Fruit fly (Drosophila melanogaster) whole organism, embryonic: Measurements from ENCODE around the gene CG31139.

ENCODE experiments used
- B-H1 ChIP-seq: fragments of 200-800 bp; sonication (Bioruptor generic); IDR thresholded peaks from 3 replicates; pipeline ENCODE4 v1.3.6; 2022; ENCODE audit warnings: missing biosample characterization, missing genetic modification characterization
- CG15696 ChIP-seq: fragments of 200-800 bp; sonication (Bioruptor generic); optimal IDR thresholded peaks from 2 replicates; lab custom pipeline; 2019; ENCODE audit warnings: missing biosample characterization, mild to moderate bottlenecking, missing genetic modification characterization, moderate library complexity
- CG16815 ChIP-seq: fragments of 200-800 bp; sonication (Bioruptor generic); optimal IDR thresholded peaks from 3 replicates; lab custom pipeline; 2017; ENCODE audit warnings: missing biosample characterization, mild to moderate bottlenecking, missing genetic modification characterization
- CG16863 ChIP-seq: fragments of 200-800 bp; sonication (Bioruptor generic); optimal IDR thresholded peaks from 3 replicates; lab custom pipeline; 2016; ENCODE audit warnings: missing biosample characterization, missing genetic modification characterization
- CG6683 ChIP-seq: fragments of 200-800 bp; sonication (Bioruptor generic); optimal IDR thresholded peaks from 2 replicates; lab custom pipeline; 2017; ENCODE audit warnings: missing biosample characterization, mild to moderate bottlenecking, missing genetic modification characterization, missing genetic modification reagents
- Dref ChIP-seq: fragments of 200-800 bp; sonication (Bioruptor generic); IDR thresholded peaks from 2 replicates; pipeline ENCODE4 v1.3.6; 2022; ENCODE audit warnings: missing biosample characterization, missing genetic modification characterization
- Hr3 ChIP-seq: fragments of 200-800 bp; sonication (Bioruptor generic); optimal IDR thresholded peaks from 3 replicates; lab custom pipeline; 2016; ENCODE audit warnings: missing biosample characterization, missing genetic modification characterization
- Rfx ChIP-seq: fragments of 200-800 bp; sonication (Bioruptor generic); IDR thresholded peaks from 2 replicates; pipeline ENCODE4 v1.3.6; 2022; ENCODE audit warnings: missing biosample characterization, missing genetic modification characterization
- tna ChIP-seq: fragments of 200-800 bp; sonication (Bioruptor generic); IDR thresholded peaks from 2 replicates; pipeline ENCODE4 v1.3.6; 2022; ENCODE audit warnings: missing biosample characterization, missing genetic modification characterization; ENCODE audit not compliant: partially characterized antibody

DNA sequence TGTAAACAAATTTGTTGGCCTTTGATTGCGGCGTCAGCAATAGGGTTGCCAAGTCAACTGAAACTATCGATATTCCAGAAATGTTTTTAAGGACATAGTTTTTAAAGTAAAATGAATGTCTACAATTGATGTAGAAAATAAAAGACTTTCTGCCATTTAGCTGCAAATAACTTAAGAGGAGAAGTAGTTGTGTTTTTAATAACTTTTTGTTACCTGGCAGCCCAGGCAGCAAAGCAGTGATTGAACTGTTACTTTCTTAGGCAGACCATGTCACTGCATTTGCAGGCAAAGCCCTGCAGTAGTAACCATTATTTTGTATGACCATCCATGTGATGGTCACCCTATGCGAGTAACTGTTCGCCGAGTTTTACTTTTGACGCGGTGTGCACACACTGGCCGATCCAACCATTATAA, 1.7 kb upstream of the CG31139 start, which contains the start of the genes rumi, CG7029 and Usp12-46:
- TF ChIP-seq B-H1 (GFP tag; lab: Robert Waterston, UW) (peak; percentile 72), tna (GFP tag; lab: Robert Waterston, UW) (no peak), CG16815 (GFP tag; lab: Kevin White, UChicago) (peak; percentile 79), Rfx (GFP tag; lab: Robert Waterston, UW) (peak; percentile 89), CG16863 (peak; percentile 90), Dref (peak; percentile 52; the same call in 1 of the 2 replicates), Hr3 (GFP tag; lab: Kevin White, UChicago) (peak; percentile 88), CG6683 (GFP tag; lab: Kevin White, UChicago) (peak; percentile 43), CG15696 (tag; lab: Kevin White, UChicago) (peak; percentile 87)
